Fruit fly (Drosophila melanogaster): ENCODE results near the gene Rala.
A peak's percentile ranks its signal among the peaks of the same experiment; 100 is the strongest.

Gene Rala

DNA sequence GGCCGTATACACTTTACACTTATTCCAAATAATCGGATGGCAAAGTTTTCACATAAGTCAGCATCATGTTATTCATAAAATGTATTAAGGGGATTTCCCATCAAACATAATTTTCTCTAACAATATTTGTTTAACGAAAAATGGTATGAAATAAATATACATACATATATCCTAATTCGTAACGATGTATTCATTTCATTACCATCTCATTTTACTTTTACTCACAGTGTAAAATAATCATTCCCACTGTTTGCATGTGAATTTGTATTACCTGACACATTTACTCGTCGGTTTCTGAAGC is 25.8 kb upstream of the Rala start (continued):
- TF ChIP-seq CG18011 (GFP tag; optimal IDR thresholded peaks at IDR 0.05) (peak; percentile 64), CG4328 (GFP tag; optimal IDR thresholded peaks at IDR 0.05) (no peak), pfk (GFP tag; optimal IDR thresholded peaks at IDR 0.05) (no peak), scrt (GFP tag; optimal IDR thresholded peaks at IDR 0.05) (no peak), Dll (GFP tag; IDR thresholded peaks at IDR 0.05; ENCODE audit: partially characterized antibody) (no peak), ranshi (GFP tag; IDR thresholded peaks at IDR 0.05) (no peak), CG1647 (GFP tag; optimal IDR thresholded peaks at IDR 0.05) (no peak), CG13123 (GFP tag; optimal IDR thresholded peaks at IDR 0.05) (no peak), Sry-δ (GFP tag; optimal IDR thresholded peaks at IDR 0.05) (no peak), CG2889 (GFP tag; IDR thresholded peaks at IDR 0.05) (no peak), Abd-B (GFP tag; optimal IDR thresholded peaks at IDR 0.05) (no peak), eve (GFP tag; optimal IDR thresholded peaks at IDR 0.05) (peak in 1 of 2 experiments; percentile 71), CG2116 (GFP tag; optimal IDR thresholded peaks at IDR 0.05) (no peak), CG15269 (tag; optimal IDR thresholded peaks at IDR 0.05) (peak; percentile 52), CG12155 (GFP tag; optimal IDR thresholded peaks at IDR 0.05) (peak; percentile 66), ato (GFP tag; IDR thresholded peaks at IDR 0.05; ENCODE audit: partially characterized antibody) (no peak), CG34224 (GFP tag; IDR thresholded peaks at IDR 0.05; ENCODE audit: partially characterized antibody) (no peak), CG3163 (GFP tag; optimal IDR thresholded peaks at IDR 0.05) (no peak), Hsf (GFP tag; optimal IDR thresholded peaks at IDR 0.05) (peak; percentile 4), CG6175 (GFP tag; IDR thresholded peaks at IDR 0.05) (no peak), CG12299 (tag; optimal IDR thresholded peaks at IDR 0.05) (no peak), nmo (GFP tag; optimal IDR thresholded peaks at IDR 0.05) (peak; percentile 54), CG10147 (GFP tag; optimal IDR thresholded peaks at IDR 0.05) (no peak), Hr51 (GFP tag; optimal IDR thresholded peaks at IDR 0.05) (peak in 1 of 2 experiments; percentile 66), CG18619 (GFP tag; optimal IDR thresholded peaks at IDR 0.05) (no peak), CG4282 (GFP tag; optimal IDR thresholded peaks at IDR 0.05) (no peak), CG12104 (GFP tag; optimal IDR thresholded peaks at IDR 0.05) (peak; percentile 14), seq (GFP tag; IDR thresholded peaks at IDR 0.05) (no peak), ro (GFP tag; IDR thresholded peaks at IDR 0.05) (no peak), CG12219 (GFP tag; optimal IDR thresholded peaks at IDR 0.05) (no peak), BtbVII (GFP tag; optimal IDR thresholded peaks at IDR 0.05) (no peak), aop (GFP tag; IDR thresholded peaks at IDR 0.05) (no peak), CG10209 (GFP tag; optimal IDR thresholded peaks at IDR 0.05) (peak; percentile 25), Elba2 (GFP tag; optimal IDR thresholded peaks at IDR 0.05) (no peak), fd3F (GFP tag; optimal IDR thresholded peaks at IDR 0.05) (peak; percentile 14), CG14014 (GFP tag; IDR thresholded peaks at IDR 0.05) (0 out of 2 replicates have a peak, but pooled peaks have one; percentile 13), tll (GFP tag; optimal IDR thresholded peaks at IDR 0.05) (no peak), CG14965 (GFP tag; optimal IDR thresholded peaks at IDR 0.05; ENCODE audit: borderline replicate concordance) (no peak), CG4617 (GFP tag; optimal IDR thresholded peaks at IDR 0.05; ENCODE audit: borderline replicate concordance) (no peak), vvl (GFP tag; IDR thresholded peaks at IDR 0.05) (no peak), Aef1 (GFP tag; IDR thresholded peaks at IDR 0.05) (no peak), Fer2 (tag; optimal IDR thresholded peaks at IDR 0.05) (no peak), CG4854 (GFP tag; optimal IDR thresholded peaks at IDR 0.05) (no peak), mam (GFP tag; optimal IDR thresholded peaks at IDR 0.05) (peak; percentile 9), HmgZ (tag; optimal IDR thresholded peaks at IDR 0.05) (peak; percentile 2), tup (GFP tag; optimal IDR thresholded peaks at IDR 0.05) (no peak), Lim3 (GFP tag; IDR thresholded peaks at IDR 0.05) (no peak), CG16815 (GFP tag; optimal IDR thresholded peaks at IDR 0.05) (no peak), ftz-f1 (GFP tag; optimal IDR thresholded peaks at IDR 0.05) (no peak), rib (GFP tag; IDR thresholded peaks at IDR 0.05) (no peak), h (optimal IDR thresholded peaks at IDR 0.05) (no peak), Dip3 (GFP tag; optimal IDR thresholded peaks at IDR 0.05) (peak; percentile 9)
